Fruit fly (Drosophila melanogaster) ovary, adult (tissue): ENCODE measurements around the gene CG14153.

ENCODE experiments used
- CG17801 ChIP-seq: fragments of 200-800 bp; optimal IDR thresholded peaks from 2 replicates; lab custom pipeline; 2019; ENCODE audit warnings: missing biosample characterization, mild to moderate bottlenecking, missing genetic modification characterization, moderate library complexity; ENCODE audit not compliant: partially characterized antibody

The CG14153 gene

DNA sequence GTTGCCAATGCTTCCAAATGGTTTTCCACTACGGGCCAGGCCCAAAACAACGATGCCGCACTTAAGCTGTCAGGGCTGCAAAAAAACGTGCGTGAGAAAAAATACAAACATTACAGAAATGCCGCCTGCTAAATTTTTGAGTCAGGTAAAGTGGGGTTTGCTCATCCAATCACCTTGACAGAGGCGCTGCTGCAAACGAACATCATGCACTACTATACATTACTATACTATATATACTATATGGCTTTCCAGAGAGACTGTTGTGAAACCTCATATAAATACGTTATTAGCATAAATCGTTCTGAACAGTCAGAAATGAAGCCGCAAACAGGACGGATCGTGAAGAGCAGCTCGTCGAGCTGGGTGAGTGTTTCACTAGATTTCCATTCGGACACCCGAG is at the start of gene CG14153:
CG14153 (plus strand) TSS at position 301 of the 400 bp plus-strand sequence.
- TF ChIP-seq CG17801 (GFP tag; lab: Kevin White, UChicago): no peak

dm6 chr3L:10599512-10599911 is 43.8 kb upstream of the CG14153 start:
- no peak for TF ChIP-seq CG17801 (GFP tag; lab: Kevin White, UChicago)

- TF ChIP-seq CG17801 (GFP tag; lab: Kevin White, UChicago): no peak
Measured at dm6 chr3L:10623476-10623875, 19.9 kb upstream of the CG14153 start, which contains the start of gene CG42521. CG42521 (minus strand) TSS chr3L:10623576.

DNA sequence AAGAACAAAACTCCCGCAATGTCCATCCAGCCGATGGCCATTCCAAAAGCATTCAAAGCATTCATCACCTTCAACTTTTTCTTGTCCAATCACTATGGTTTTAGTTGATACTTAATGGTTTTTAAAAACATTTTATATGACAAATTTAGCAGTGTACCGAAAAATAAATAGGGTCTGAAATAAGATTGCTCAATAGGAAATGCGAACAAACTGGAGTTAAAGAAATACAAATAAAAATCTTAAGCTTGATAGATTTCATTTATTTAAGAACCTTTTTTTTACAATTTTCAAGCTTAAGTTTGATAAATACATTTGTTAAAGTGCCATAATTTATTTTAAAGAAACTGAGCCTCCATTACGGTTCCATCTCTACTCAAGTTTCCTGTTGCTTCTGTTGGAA is 17.8 kb upstream of the CG14153 start, which contains the start of gene CG43127:
CG43127 (minus strand) TSS at position 101 of the 400 bp plus-strand sequence.
- TF ChIP-seq CG17801 (GFP tag; lab: Kevin White, UChicago): no peak

DNA sequence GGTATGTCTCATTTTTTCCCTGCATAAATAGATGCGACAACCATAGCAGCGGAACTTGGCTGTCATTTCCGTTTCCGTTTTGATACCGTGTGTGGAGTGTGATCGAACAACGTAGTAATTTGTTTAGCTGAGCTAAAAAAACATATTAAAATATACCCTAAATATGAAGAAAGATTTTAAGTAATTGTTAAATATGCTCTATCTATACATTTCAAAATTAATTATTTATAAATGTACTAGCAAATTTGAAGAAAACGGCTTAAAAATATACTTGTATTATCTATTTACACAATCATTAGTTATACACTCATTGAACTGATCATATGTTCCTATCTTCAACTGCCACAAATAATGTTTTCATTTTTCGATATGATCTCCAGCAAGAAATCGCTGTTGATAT is 17.1 kb upstream of the CG14153 start, which contains the start of gene CG34238:
CG34238 (plus strand) TSS at position 301 of the 400 bp plus-strand sequence.
- no peak for TF ChIP-seq CG17801 (GFP tag; lab: Kevin White, UChicago)

DNA sequence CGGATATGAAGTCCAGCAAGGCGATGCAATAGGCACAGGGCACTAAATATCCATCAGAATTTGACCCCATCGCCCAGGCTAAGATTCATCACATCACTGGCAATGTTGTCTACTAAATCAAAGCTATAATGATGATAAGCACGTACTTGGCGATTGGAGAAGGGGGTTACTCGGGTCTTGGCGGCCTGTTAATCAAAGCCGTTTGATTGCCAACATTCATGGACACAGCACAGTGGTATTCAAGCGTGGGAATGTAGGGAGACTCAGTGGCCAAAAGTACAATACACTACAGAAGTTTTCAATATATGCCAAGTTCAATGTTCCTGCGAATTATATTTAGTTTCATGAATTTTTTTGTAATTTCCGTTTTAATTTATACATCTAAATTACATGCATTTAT is 14.9 kb upstream of the CG14153 start, which contains the start of gene CG14151:
CG14151 (minus strand) TSS at position 101 of the 400 bp plus-strand sequence.
- TF ChIP-seq CG17801 (GFP tag; lab: Kevin White, UChicago): no peak

DNA sequence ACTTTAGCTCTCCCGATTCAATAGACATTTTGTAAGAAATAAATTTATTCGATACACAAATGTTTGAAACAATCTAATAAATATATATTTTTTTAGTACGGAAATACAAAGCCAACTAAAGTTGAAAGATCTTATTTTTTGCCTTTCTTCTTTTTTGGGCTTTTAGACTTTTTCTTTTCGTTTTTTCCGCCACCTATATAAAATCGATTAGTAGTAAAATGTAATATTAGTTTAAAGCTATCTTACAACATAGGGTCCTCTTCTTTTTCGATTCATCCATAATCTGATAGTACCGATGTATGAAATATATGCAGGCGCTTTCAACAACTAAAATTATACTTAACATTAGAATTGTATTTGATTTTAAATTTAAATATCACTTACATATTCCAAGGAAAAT is 13.4 kb upstream of the CG14153 start, which contains the start of gene CG42536:
CG42536 (minus strand) TSS at position 101 of the 400 bp plus-strand sequence.
- TF ChIP-seq CG17801 (GFP tag; lab: Kevin White, UChicago): no peak

dm6 chr3L:10630885-10631359 is 12.4 kb upstream of the CG14153 start, which contains the start of the genes CG42535, CG34001 and hay:
CG42535 (minus strand) TSS chr3L:10630935.
CG34001 (plus strand) TSS chr3L:10631079.
hay (plus strand) TSS chr3L:10631079.
- TF ChIP-seq CG17801 (GFP tag; lab: Kevin White, UChicago): no peak

DNA sequence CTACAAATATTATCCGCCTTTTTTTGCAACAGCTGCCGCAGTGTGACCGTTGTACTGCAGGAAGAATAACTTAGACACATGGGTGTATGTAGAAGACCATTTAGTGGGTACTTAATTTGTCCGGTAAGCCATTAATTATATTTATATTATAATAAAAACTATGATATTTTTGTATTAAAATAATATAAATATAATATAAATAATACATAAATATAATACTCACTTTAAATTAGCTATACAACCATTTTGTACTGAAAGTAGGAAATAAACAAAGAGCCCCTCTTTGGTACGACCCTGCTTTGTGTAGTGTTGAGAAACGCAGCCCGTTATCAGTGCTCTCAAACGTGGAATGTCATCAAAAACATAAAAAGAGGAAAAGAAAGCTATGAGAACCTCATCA is 5.5 kb upstream of the CG14153 start, which contains the start of gene Cnep1r2:
Cnep1r2 (plus strand) TSS at position 328 of the 400 bp plus-strand sequence.
- peak; percentile 96 for TF ChIP-seq CG17801 (GFP tag; lab: Kevin White, UChicago)

- no peak for TF ChIP-seq CG17801 (GFP tag; lab: Kevin White, UChicago)
Measured at dm6 chr3L:10639440-10639839, 3.9 kb upstream of the CG14153 start, which contains the start of gene CG18628. CG18628 (plus strand) TSS chr3L:10639740.

DNA sequence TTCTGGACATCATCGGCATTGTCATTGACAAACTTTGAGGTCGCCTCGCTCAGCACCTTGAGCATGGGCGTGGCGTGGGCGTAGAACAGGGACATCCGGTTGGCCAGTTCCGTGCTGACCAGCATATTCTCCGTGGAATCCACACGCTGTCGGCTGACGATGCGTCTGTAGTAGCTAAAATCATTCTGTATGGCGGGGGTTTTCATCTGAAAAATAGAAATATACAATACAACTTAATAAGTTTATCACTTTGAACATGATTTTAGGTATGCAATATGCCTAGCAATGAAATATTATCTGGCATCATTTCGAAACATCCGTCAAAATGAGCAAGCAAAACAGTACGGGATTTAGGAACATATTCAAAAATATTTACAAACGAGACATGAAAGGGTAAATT is 1.7 kb upstream of the CG14153 start, which contains the start of gene CG14154:
CG14154 (plus strand) TSS at position 301 of the 400 bp plus-strand sequence.
- TF ChIP-seq CG17801 (GFP tag; lab: Kevin White, UChicago): no peak

DNA sequence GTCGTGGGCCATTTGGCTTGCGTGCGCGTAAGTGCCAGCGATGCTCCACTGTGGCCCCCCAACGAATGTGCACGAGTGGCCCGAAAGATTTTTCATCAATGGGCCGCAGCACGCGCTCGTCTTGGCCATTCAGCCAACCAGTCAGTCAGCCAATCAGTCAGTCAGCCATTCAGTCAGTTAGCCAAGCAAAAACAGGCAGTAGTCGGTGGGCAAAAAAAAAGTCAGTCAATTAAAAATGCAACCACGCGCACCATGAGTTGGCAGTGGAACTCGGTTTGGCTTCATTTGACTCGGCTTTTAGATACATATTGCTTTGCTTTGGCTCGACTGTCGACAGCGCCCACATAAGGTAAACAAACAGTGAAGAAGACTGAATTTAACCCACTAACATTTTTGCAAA is 2.6 kb downstream of the CG14153 start:
- no peak for TF ChIP-seq CG17801 (GFP tag; lab: Kevin White, UChicago)

DNA sequence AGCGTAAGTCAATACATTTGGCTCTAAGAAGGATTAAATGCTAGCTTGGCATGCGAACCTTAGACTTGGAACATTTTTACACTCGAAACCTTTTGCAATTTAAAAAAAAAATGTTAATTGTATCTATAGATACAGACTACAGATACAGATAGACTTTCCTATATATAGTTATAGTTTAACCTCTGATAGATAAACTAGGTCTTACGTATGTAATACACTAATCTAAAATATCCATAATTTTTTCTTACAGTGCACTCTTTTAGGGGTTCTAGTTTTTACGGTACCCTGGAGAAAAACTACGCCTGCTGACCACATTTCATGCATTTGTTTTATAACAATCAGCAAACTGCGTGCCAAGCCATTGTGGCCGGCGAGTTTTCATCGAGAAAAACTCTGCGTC is 3.8 kb downstream of the CG14153 start:
- TF ChIP-seq CG17801 (GFP tag; lab: Kevin White, UChicago): no peak

DNA sequence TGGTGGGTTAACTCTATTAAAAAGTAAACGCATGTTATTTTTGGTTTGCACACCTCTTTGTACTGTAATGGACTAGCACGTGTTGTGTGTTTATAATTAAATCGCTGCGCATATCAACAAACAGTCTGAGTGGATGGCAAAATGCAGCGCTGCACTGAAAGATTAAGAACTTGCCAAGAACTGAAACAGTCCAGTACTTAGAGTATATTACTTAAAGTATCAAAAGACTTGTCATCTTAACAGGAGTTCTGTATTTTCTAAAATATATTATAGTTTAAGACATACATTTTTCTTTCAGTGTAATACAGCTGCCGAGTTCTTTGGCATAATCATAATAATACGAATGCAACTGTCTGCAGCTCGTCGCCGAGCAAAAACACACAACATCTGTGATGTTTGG is 5.1 kb downstream of the CG14153 start:
- no peak for TF ChIP-seq CG17801 (GFP tag; lab: Kevin White, UChicago)

dm6 chr3L:10651271-10651670 is 7.9 kb downstream of the CG14153 start:
- no peak for TF ChIP-seq CG17801 (GFP tag; lab: Kevin White, UChicago)

DNA sequence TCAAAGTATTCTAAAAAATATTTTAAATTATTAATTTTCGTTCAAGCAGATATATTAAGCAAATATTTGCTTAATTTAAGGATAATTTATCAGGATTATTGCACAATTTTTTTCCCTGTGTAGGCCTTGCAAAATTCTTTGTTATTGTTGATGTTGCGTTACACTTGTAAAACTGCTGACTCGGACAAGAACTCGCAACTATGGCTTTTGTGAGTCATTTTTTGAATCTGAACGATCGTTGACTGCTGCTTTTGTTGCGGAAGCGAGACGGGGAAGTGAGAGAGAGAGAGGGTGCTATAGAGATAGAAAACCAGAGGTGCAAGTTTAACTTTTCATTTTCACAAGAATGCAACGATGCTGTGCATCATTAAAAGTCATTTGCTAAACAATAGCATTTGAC is 9.2 kb downstream of the CG14153 start:
- TF ChIP-seq CG17801 (GFP tag; lab: Kevin White, UChicago): no peak
